Fruit fly (Drosophila melanogaster) whole organism, embryonic: ENCODE measurements around the gene CG14341.

Experiments
- C15 ChIP-seq: fragments of 200-800 bp; sonication (Bioruptor generic); IDR thresholded peaks from 3 replicates; pipeline ENCODE4 v1.3.6; 2022; ENCODE audit warnings: missing biosample characterization, missing genetic modification characterization
- CG10274 ChIP-seq: fragments of 200-800 bp; sonication (Bioruptor generic); optimal IDR thresholded peaks from 3 replicates; lab custom pipeline; 2017; ENCODE audit warnings: missing biosample characterization, mild to moderate bottlenecking, missing genetic modification characterization
- CG10321 ChIP-seq: fragments of 200-800 bp; sonication (Bioruptor generic); IDR thresholded peaks from 2 replicates; pipeline ENCODE4 v1.3.6; 2022; ENCODE audit warnings: missing biosample characterization, missing genetic modification characterization
- CG10366 ChIP-seq: fragments of 200-800 bp; sonication (Bioruptor generic); IDR thresholded peaks from 2 replicates; pipeline ENCODE4 v1.3.6; 2022; ENCODE audit warnings: missing biosample characterization, missing genetic modification characterization
- CG11247 ChIP-seq: fragments of 200-800 bp; sonication (Bioruptor generic); IDR thresholded peaks from 2 replicates; pipeline ENCODE4 v1.3.6; 2022; ENCODE audit warnings: missing biosample characterization, missing genetic modification characterization
- CG11695 ChIP-seq: fragments of 200-800 bp; sonication (Bioruptor generic); IDR thresholded peaks from 3 replicates; pipeline ENCODE4 v1.3.6; 2022; ENCODE audit warnings: missing biosample characterization, missing genetic modification characterization
- CG11723 ChIP-seq: fragments of 200-800 bp; sonication (Bioruptor generic); optimal IDR thresholded peaks from 2 replicates; lab custom pipeline; 2017; ENCODE audit warnings: missing biosample characterization, mild to moderate bottlenecking, missing genetic modification characterization
- CG12744 ChIP-seq: fragments of 200-800 bp; sonication (Bioruptor generic); optimal IDR thresholded peaks from 2 replicates; lab custom pipeline; 2016; ENCODE audit warnings: missing biosample characterization, missing genetic modification characterization
- CG12769 ChIP-seq: fragments of 200-800 bp; sonication (Bioruptor generic); optimal IDR thresholded peaks from 2 replicates; lab custom pipeline; 2019; ENCODE audit warnings: missing biosample characterization, mild to moderate bottlenecking, missing genetic modification characterization, moderate library complexity
- CG15011 ChIP-seq: fragments of 200-800 bp; sonication (Bioruptor generic); optimal IDR thresholded peaks from 3 replicates; lab custom pipeline; 2018; ENCODE audit warnings: missing biosample characterization, mild to moderate bottlenecking, missing genetic modification characterization
- CG15269 ChIP-seq: fragments of 200-800 bp; sonication (Bioruptor generic); optimal IDR thresholded peaks from 2 replicates; lab custom pipeline; 2018; ENCODE audit warnings: missing biosample characterization, mild to moderate bottlenecking, missing genetic modification characterization, moderate library complexity
- CG18262 ChIP-seq: fragments of 200-800 bp; optimal IDR thresholded peaks from 3 replicates; lab custom pipeline; 2019; ENCODE audit warnings: missing biosample characterization, mild to moderate bottlenecking, missing genetic modification characterization, moderate library complexity
- CG2129 ChIP-seq: fragments of 200-800 bp; sonication (Bioruptor generic); IDR thresholded peaks from 2 replicates; pipeline ENCODE4 v1.3.6; 2022; ENCODE audit warnings: missing biosample characterization, missing genetic modification characterization; ENCODE audit not compliant: partially characterized antibody
- CG3065 ChIP-seq: fragments of 200-800 bp; sonication (Bioruptor generic); optimal IDR thresholded peaks from 2 replicates; lab custom pipeline; 2016; ENCODE audit warnings: missing biosample characterization, missing genetic modification characterization
- CG31365 ChIP-seq: fragments of 200-800 bp; sonication (Bioruptor generic); optimal IDR thresholded peaks from 2 replicates; lab custom pipeline; 2018; ENCODE audit warnings: missing biosample characterization, mild to moderate bottlenecking, missing genetic modification characterization
- CG3847 ChIP-seq: fragments of 200-800 bp; sonication (Bioruptor generic); IDR thresholded peaks from 2 replicates; pipeline ENCODE4 v1.3.6; 2022; ENCODE audit warnings: missing biosample characterization, missing genetic modification characterization
- CG5180 ChIP-seq: fragments of 200-800 bp; sonication (Bioruptor generic); optimal IDR thresholded peaks from 3 replicates; lab custom pipeline; 2017; ENCODE audit warnings: missing biosample characterization, missing genetic modification characterization, mild to moderate bottlenecking, moderate library complexity, missing genetic modification reagents
- CG6254 ChIP-seq: fragments of 200-800 bp; sonication (Bioruptor generic); optimal IDR thresholded peaks from 3 replicates; lab custom pipeline; 2017; ENCODE audit warnings: mild to moderate bottlenecking, missing biosample characterization, missing genetic modification reagents, missing genetic modification characterization
- CG7556 ChIP-seq: fragments of 200-800 bp; sonication (Bioruptor generic); optimal IDR thresholded peaks from 2 replicates; lab custom pipeline; 2017; ENCODE audit warnings: missing biosample characterization, mild to moderate bottlenecking, missing genetic modification characterization
- CTCF ChIP-seq: fragments of 200-800 bp; sonication (Bioruptor generic); optimal IDR thresholded peaks from 2 replicates; lab custom pipeline; 2017; ENCODE audit warnings: missing biosample characterization, mild to moderate bottlenecking, missing genetic modification characterization, moderate library complexity
- Dbx ChIP-seq: fragments of 200-800 bp; sonication (Bioruptor generic); IDR thresholded peaks from 3 replicates; pipeline ENCODE4 v1.3.6; 2022; ENCODE audit warnings: missing biosample characterization, missing genetic modification characterization
- Dip2 ChIP-seq: fragments of 200-800 bp; sonication (Bioruptor generic); IDR thresholded peaks from 2 replicates; pipeline ENCODE4 v1.3.6; 2022; ENCODE audit warnings: missing biosample characterization, missing genetic modification characterization
- Ets97D ChIP-seq: fragments of 200-800 bp; sonication (Bioruptor generic); optimal IDR thresholded peaks from 3 replicates; lab custom pipeline; 2016; ENCODE audit warnings: missing biosample characterization, missing genetic modification characterization
- Fer3 ChIP-seq: fragments of 200-800 bp; sonication (Bioruptor generic); optimal IDR thresholded peaks from 2 replicates; lab custom pipeline; 2018; ENCODE audit warnings: missing biosample characterization, mild to moderate bottlenecking, missing genetic modification characterization, moderate library complexity
- HLH54F ChIP-seq: fragments of 200-800 bp; sonication (Bioruptor generic); optimal IDR thresholded peaks from 3 replicates; lab custom pipeline; 2016; ENCODE audit warnings: missing biosample characterization, missing genetic modification characterization
- Hand ChIP-seq: fragments of 200-800 bp; sonication (Bioruptor generic); optimal IDR thresholded peaks from 2 replicates; lab custom pipeline; 2017; ENCODE audit warnings: mild to moderate bottlenecking, missing biosample characterization, missing genetic modification reagents, missing genetic modification characterization
- HmgD ChIP-seq: fragments of 200-800 bp; sonication (Bioruptor generic); optimal IDR thresholded peaks from 3 replicates; lab custom pipeline; 2016; ENCODE audit warnings: missing biosample characterization, missing genetic modification characterization
- Hr3 ChIP-seq: fragments of 200-800 bp; sonication (Bioruptor generic); optimal IDR thresholded peaks from 3 replicates; lab custom pipeline; 2016; ENCODE audit warnings: missing biosample characterization, missing genetic modification characterization
- Hr39 ChIP-seq: fragments of >200 bp; optimal IDR thresholded peaks from 2 replicates; lab custom pipeline; 2017
- Hr51 ChIP-seq, 2 experiments: fragments of 200-800 bp; sonication (Bioruptor generic); optimal IDR thresholded peaks; 2 replicates in 1 of 2; 3 replicates in 1 of 2; lab custom pipeline; 2016 to 2018; ENCODE audit warnings: missing biosample characterization in 2 of 2, missing genetic modification characterization in 2 of 2, mild to moderate bottlenecking in 1 of 2, moderate library complexity in 1 of 2
- Sox100B ChIP-seq: fragments of 200-800 bp; sonication (Bioruptor generic); optimal IDR thresholded peaks from 3 replicates; lab custom pipeline; 2018; ENCODE audit warnings: missing biosample characterization, mild to moderate bottlenecking, missing genetic modification characterization
- Taf1 ChIP-seq: fragments of 200-800 bp; sonication (Bioruptor generic); IDR thresholded peaks from 2 replicates; pipeline ENCODE4 v1.3.6; 2022; ENCODE audit warnings: missing biosample characterization, missing genetic modification characterization
- ase ChIP-seq: fragments of 200-800 bp; sonication (Bioruptor generic); IDR thresholded peaks from 3 replicates; pipeline ENCODE4 v1.3.6; 2022; ENCODE audit warnings: missing biosample characterization, missing genetic modification characterization
- danr ChIP-seq: fragments of 200-800 bp; sonication (Bioruptor generic); IDR thresholded peaks from 2 replicates; pipeline ENCODE4 v1.3.6; 2022; ENCODE audit warnings: missing biosample characterization, missing genetic modification characterization
- emc ChIP-seq: fragments of 200-800 bp; sonication (Bioruptor generic); optimal IDR thresholded peaks from 2 replicates; lab custom pipeline; 2016; ENCODE audit warnings: missing biosample characterization, missing genetic modification characterization
- ham ChIP-seq: fragments of 200-800 bp; sonication (Bioruptor generic); IDR thresholded peaks from 2 replicates; pipeline ENCODE4 v1.3.6; 2022; ENCODE audit warnings: missing biosample characterization, missing genetic modification characterization
- her ChIP-seq: fragments of 200-800 bp; sonication (Bioruptor generic); optimal IDR thresholded peaks from 2 replicates; lab custom pipeline; 2016; ENCODE audit warnings: missing biosample characterization, missing genetic modification characterization
- insv ChIP-seq, 2 experiments: fragments of 200-800 bp; sonication (Bioruptor generic); optimal IDR thresholded peaks; 3 replicates each; lab custom pipeline; 2016 to 2018; ENCODE audit warnings: missing biosample characterization in 2 of 2, missing genetic modification characterization in 2 of 2
- kay ChIP-seq: fragments of 200-800 bp; sonication (Bioruptor generic); optimal IDR thresholded peaks from 2 replicates; lab custom pipeline; 2016; ENCODE audit warnings: missing biosample characterization, missing genetic modification characterization
- nau ChIP-seq: fragments of 200-800 bp; sonication (Bioruptor generic); optimal IDR thresholded peaks from 3 replicates; lab custom pipeline; 2017; ENCODE audit warnings: missing biosample characterization, mild to moderate bottlenecking, missing genetic modification characterization, missing genetic modification reagents
- nom ChIP-seq: fragments of 200-800 bp; sonication (Bioruptor generic); optimal IDR thresholded peaks from 2 replicates; lab custom pipeline; 2017; ENCODE audit warnings: missing biosample characterization, missing genetic modification characterization, mild to moderate bottlenecking, moderate library complexity, missing genetic modification reagents
- pita ChIP-seq: fragments of 200-800 bp; sonication (Bioruptor generic); optimal IDR thresholded peaks from 2 replicates; lab custom pipeline; 2017; ENCODE audit warnings: missing biosample characterization, mild to moderate bottlenecking, missing genetic modification characterization
- prd ChIP-seq, 3 experiments: fragments of >200 bp in 2 of 3; fragments of 200-800 bp in 1 of 3; sonication (Bioruptor generic) in 1 of 3; optimal IDR thresholded peaks in 2 of 3; IDR thresholded peaks in 1 of 3; 2 replicates in 2 of 3; 3 replicates in 1 of 3; pipeline versions ENCODE4 v1.3.6 to Lab custom; 2017 to 2022; ENCODE audit warnings: missing biosample characterization in 1 of 3, missing genetic modification characterization in 1 of 3
- repo ChIP-seq: fragments of 200-800 bp; sonication (Bioruptor generic); optimal IDR thresholded peaks from 2 replicates; lab custom pipeline; 2016; ENCODE audit warnings: missing biosample characterization, missing genetic modification characterization
- scrt ChIP-seq: fragments of 200-800 bp; sonication (Bioruptor generic); optimal IDR thresholded peaks from 2 replicates; lab custom pipeline; 2018; ENCODE audit warnings: missing biosample characterization, mild to moderate bottlenecking, missing genetic modification characterization, moderate library complexity
- sens-2 ChIP-seq: fragments of 200-800 bp; sonication (Bioruptor generic); IDR thresholded peaks from 2 replicates; pipeline ENCODE4 v1.3.6; 2022; ENCODE audit warnings: missing biosample characterization, missing genetic modification characterization
- tup ChIP-seq: fragments of 200-800 bp; sonication (Bioruptor generic); optimal IDR thresholded peaks from 2 replicates; lab custom pipeline; 2016; ENCODE audit warnings: missing biosample characterization, mild to moderate bottlenecking, missing genetic modification characterization, moderate library complexity
- vnd ChIP-seq: fragments of 200-800 bp; sonication (Bioruptor generic); IDR thresholded peaks from 3 replicates; pipeline ENCODE4 v1.3.6; 2022; ENCODE audit warnings: missing biosample characterization, missing genetic modification characterization; ENCODE audit not compliant: partially characterized antibody

CG14341 gene

DNA sequence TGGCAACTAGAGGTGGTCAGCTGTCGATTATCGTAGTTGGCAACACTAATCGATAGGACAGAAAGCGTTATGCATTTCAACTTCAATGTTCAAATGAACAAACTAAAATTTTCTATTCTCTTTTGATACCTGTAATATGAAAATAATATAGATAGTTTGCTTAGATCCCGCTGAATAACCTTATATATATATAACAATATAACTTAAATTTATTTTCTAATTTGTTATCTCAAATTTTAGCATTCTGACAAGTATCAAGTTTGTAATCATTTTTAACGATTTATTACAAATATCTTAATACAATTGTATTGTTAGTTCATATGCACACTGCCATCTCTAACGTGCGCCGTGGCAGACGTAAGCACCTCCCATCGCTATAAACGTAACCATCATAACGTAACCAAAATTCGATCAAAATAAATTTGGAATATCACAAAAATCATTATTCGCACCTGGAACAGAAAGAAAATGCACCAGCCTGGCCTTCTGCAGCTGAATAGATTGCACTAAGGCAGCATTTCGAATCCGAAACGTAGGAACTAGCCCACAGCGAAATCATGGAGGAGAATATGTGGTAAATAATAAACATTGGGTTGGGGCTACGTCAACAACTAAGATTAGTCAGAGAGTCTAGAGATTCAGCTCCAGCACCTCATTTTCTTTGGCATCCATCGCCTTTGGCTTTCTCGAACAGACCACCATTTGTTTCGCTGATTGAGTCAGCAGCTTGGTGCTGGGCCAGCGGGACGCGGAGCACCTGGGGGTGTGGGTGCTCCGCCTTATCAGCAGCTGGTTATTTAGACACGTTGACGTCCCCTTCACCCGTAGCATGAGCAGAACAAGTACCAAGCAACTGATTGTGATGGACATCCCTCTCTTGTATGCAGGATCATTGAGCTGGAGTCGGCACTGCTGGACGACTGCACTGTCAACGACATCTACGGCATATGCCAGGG lies 37.1 kb upstream of the CG14341 start, which contains the start of the genes Pino and TBC1D23 (continued):
- TF ChIP-seq repo = no peak
- TF ChIP-seq Dbx = peak; percentile 84
- peak; percentile 48 for TF ChIP-seq scrt (GFP tag; lab: Kevin White, UChicago)
- peak; percentile 71 for TF ChIP-seq Sox100B
- no peak for TF ChIP-seq CG10321 (GFP tag; lab: Robert Waterston, UW)
- TF ChIP-seq CG3847 (GFP tag; lab: Robert Waterston, UW) = peak; percentile 65
- no peak for TF ChIP-seq sens-2 (GFP tag; lab: Robert Waterston, UW)
- TF ChIP-seq C15 (GFP tag; lab: Robert Waterston, UW) = peak; percentile 36; the same call in 1 of the 3 replicates
- TF ChIP-seq tup (GFP tag; lab: Kevin White, UChicago) = no peak
- peak; percentile 69 for TF ChIP-seq CG11695 (GFP tag; lab: Robert Waterston, UW)
- peak; percentile 2 for TF ChIP-seq emc
- TF ChIP-seq CG11247 = peak; percentile 62; the same call in 1 of the 2 replicates
- TF ChIP-seq CG2129 (GFP tag; lab: Robert Waterston, UW) = peak; percentile 41; the same call in 1 of the 2 replicates
- peak; percentile 26 for TF ChIP-seq HLH54F (GFP tag; lab: Kevin White, UChicago)
- no peak for TF ChIP-seq ham (GFP tag; lab: Robert Waterston, UW)
- no peak for TF ChIP-seq HmgD (GFP tag; lab: Kevin White, UChicago)
- TF ChIP-seq CG15011 (GFP tag; lab: Kevin White, UChicago) = no peak
- TF ChIP-seq prd (optimal IDR thresholded peaks at IDR 0.05; lab: Kevin White, UChicago) = no peak
- TF ChIP-seq prd (GFP tag; IDR thresholded peaks at IDR 0.05; lab: Robert Waterston, UW) = peak; percentile 85
- no peak for TF ChIP-seq CTCF (GFP tag; lab: Kevin White, UChicago)
- TF ChIP-seq CG6254 (GFP tag; lab: Kevin White, UChicago) = no peak
- no peak for TF ChIP-seq Dip2 (GFP tag; lab: Robert Waterston, UW)
- TF ChIP-seq CG10274 (GFP tag; lab: Kevin White, UChicago) = no peak
- 0 out of 2 replicates have a peak, but pooled peaks have one; percentile 42 for TF ChIP-seq Taf1
- no peak for TF ChIP-seq her (GFP tag; lab: Kevin White, UChicago)
- TF ChIP-seq CG5180 (GFP tag; lab: Kevin White, UChicago) = no peak
- TF ChIP-seq vnd (GFP tag; lab: Robert Waterston, UW) = peak; percentile 64
- TF ChIP-seq CG18262 = peak; percentile 74
- TF ChIP-seq nau (GFP tag; lab: Kevin White, UChicago) = no peak
- no peak for TF ChIP-seq ase (GFP tag; lab: Robert Waterston, UW)
- peak; percentile 46 for TF ChIP-seq CG11723 (GFP tag; lab: Kevin White, UChicago)
- TF ChIP-seq danr (GFP tag; lab: Robert Waterston, UW) = peak; percentile 38; the same call in 1 of the 2 replicates
- TF ChIP-seq CG12744 (GFP tag; lab: Kevin White, UChicago) = no peak
- TF ChIP-seq kay (GFP tag; lab: Kevin White, UChicago) = no peak
- TF ChIP-seq Ets97D (GFP tag; lab: Kevin White, UChicago) = peak; percentile 22
- TF ChIP-seq CG7556 (GFP tag; lab: Kevin White, UChicago) = peak; percentile 71
- no peak for TF ChIP-seq pita (GFP tag; lab: Kevin White, UChicago)
- peak; percentile 79 for TF ChIP-seq CG10366 (GFP tag; lab: Robert Waterston, UW)
- no peak for TF ChIP-seq Hr39
- peak; percentile 63 for TF ChIP-seq CG12769 (tag; lab: Kevin White, UChicago)
- TF ChIP-seq Fer3 (tag; lab: Kevin White, UChicago) = peak; percentile 59
- peak; percentile 5 for TF ChIP-seq CG3065
- TF ChIP-seq insv (GFP tag; optimal IDR thresholded peaks at IDR 0.05; lab: Kevin White, UChicago) = peak in 1 of 2 experiments; percentile 8
- no peak for TF ChIP-seq Hand
- no peak for TF ChIP-seq nom (GFP tag; lab: Kevin White, UChicago)
- peak; percentile 82 for TF ChIP-seq Hr3 (GFP tag; lab: Kevin White, UChicago)
- TF ChIP-seq Hr51 (GFP tag; optimal IDR thresholded peaks at IDR 0.05; lab: Kevin White, UChicago) = peak; percentile 54 to 75
- TF ChIP-seq CG15269 = peak; percentile 79
- no peak for TF ChIP-seq CG31365
